Worm (Caenorhabditis elegans) whole organism, L2 larva: ENCODE results near the gene dnj-13.

Source experiments
- alr-1 ChIP-seq: fragments of 150-350 bp; optimal IDR thresholded peaks from 2 replicates; lab custom pipeline; 2014; ENCODE audit warnings: missing biosample characterization, missing genetic modification characterization
- ceh-82 ChIP-seq: fragments of 150-350 bp; optimal IDR thresholded peaks from 2 replicates; lab custom pipeline; 2014; ENCODE audit warnings: missing biosample characterization, missing genetic modification characterization
- lin-13 ChIP-seq: fragments of 150-350 bp; optimal IDR thresholded peaks from 2 replicates; lab custom pipeline; 2014; ENCODE audit warnings: missing biosample characterization, missing genetic modification reagents, missing genetic modification characterization
- nhr-11 ChIP-seq: fragments of 150-350 bp; optimal IDR thresholded peaks from 2 replicates; lab custom pipeline; 2014; ENCODE audit warnings: missing biosample characterization, missing genetic modification characterization
- nhr-77 ChIP-seq: fragments of 150-350 bp; optimal IDR thresholded peaks from 2 replicates; lab custom pipeline; 2014; ENCODE audit warnings: missing biosample characterization, missing genetic modification characterization
- skn-1 ChIP-seq: sonication (generic microtip); optimal IDR thresholded peaks from 2 replicates; lab custom pipeline; 2017; ENCODE audit warnings: missing biosample characterization, missing genetic modification characterization
- snpc-4 ChIP-seq: fragments of 150-350 bp; optimal IDR thresholded peaks from 2 replicates; lab custom pipeline; 2014; ENCODE audit warnings: missing biosample characterization, missing genetic modification characterization
- ztf-11 ChIP-seq: sonication (generic microtip); optimal IDR thresholded peaks from 2 replicates; lab custom pipeline; 2017; ENCODE audit warnings: missing biosample characterization, missing genetic modification characterization

DNA sequence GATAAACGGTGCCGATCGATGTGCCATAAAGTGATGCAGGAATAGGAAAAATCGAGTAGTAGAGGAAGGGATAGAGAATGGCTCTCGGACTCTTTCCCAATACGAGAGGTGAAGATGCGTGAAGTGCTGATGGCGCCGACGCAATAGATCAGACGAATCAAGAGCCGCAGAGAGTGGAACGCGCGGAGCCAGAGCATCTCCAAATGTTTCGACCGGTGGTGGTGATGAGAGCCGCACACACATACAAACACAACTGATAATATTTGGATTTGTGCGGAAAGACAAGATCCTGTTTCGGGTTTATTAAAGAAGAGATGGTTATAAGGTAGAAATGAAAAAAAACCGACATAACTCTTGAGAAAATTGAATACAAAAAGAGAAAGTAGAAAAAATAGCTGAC lies 18.6 kb downstream of the dnj-13 start, which contains the start of gene F54D5.15:
- TF ChIP-seq ztf-11 (tag; lab: Kevin White, UChicago) (no peak), lin-13 (GFP tag; lab: Kevin White, UChicago) (no peak), nhr-77 (tag; lab: Kevin White, UChicago) (no peak), snpc-4 (tag; lab: Kevin White, UChicago) (no peak), alr-1 (tag; lab: Kevin White, UChicago) (no peak), ceh-82 (no peak), skn-1 (tag; lab: Kevin White, UChicago) (no peak), nhr-11 (tag; lab: Kevin White, UChicago) (no peak)
